Fruit fly (Drosophila melanogaster): Measurements from ENCODE around the gene Brr2.

Gene Brr2

dm6 chr3L:15977565-15977964 lies 9.9 kb upstream of the Brr2 start (continued):
- TF ChIP-seq ATbp (GFP tag; optimal IDR thresholded peaks at IDR 0.05), result peak; percentile 26
- peak; percentile 11 for TF ChIP-seq Nf-YC (tag; optimal IDR thresholded peaks at IDR 0.05)
- peak; percentile 53; the same call in 2 of the 3 replicates for TF ChIP-seq croc (GFP tag; conservative IDR thresholded peaks at IDR 0.05)
- no peak for TF ChIP-seq insv (GFP tag; optimal IDR thresholded peaks at IDR 0.05)
- TF ChIP-seq eve (GFP tag; optimal IDR thresholded peaks at IDR 0.05), result no peak
- TF ChIP-seq fd3F (GFP tag; optimal IDR thresholded peaks at IDR 0.05), result no peak
- TF ChIP-seq CG34224 (GFP tag; IDR thresholded peaks at IDR 0.05; ENCODE audit: partially characterized antibody), result no peak
- no peak for TF ChIP-seq bigmax (GFP tag; optimal IDR thresholded peaks at IDR 0.05)
- TF ChIP-seq lov (optimal IDR thresholded peaks at IDR 0.05), result no peak
- TF ChIP-seq lov (GFP tag; IDR thresholded peaks at IDR 0.05), result no peak
- TF ChIP-seq CG9817 (tag; optimal IDR thresholded peaks at IDR 0.05), result no peak
- TF ChIP-seq CG17385 (GFP tag; optimal IDR thresholded peaks at IDR 0.05), result peak; percentile 32
- TF ChIP-seq Sin3A (optimal IDR thresholded peaks at IDR 0.05), result no peak
- TF ChIP-seq CG32767 (GFP tag; IDR thresholded peaks at IDR 0.05), result peak; percentile 18; the same call in 1 of the 2 replicates
- peak; percentile 72 for TF ChIP-seq dmrt99B (tag; optimal IDR thresholded peaks at IDR 0.05)
- peak; percentile 25; the same call in 1 of the 2 replicates for TF ChIP-seq CG11085 (GFP tag; IDR thresholded peaks at IDR 0.05)
- peak; percentile 46; the same call in 1 of the 2 replicates for TF ChIP-seq CG17612 (GFP tag; IDR thresholded peaks at IDR 0.05)
- peak; percentile 14 for TF ChIP-seq CG10543 (GFP tag; optimal IDR thresholded peaks at IDR 0.05)
- TF ChIP-seq eyg (GFP tag; optimal IDR thresholded peaks at IDR 0.05), result no peak
- no peak for TF ChIP-seq CG8359 (GFP tag; optimal IDR thresholded peaks at IDR 0.05; ENCODE audit: borderline replicate concordance)
- TF ChIP-seq CG8944 (GFP tag; optimal IDR thresholded peaks at IDR 0.05), result no peak
- TF ChIP-seq Side (GFP tag; optimal IDR thresholded peaks at IDR 0.05), result no peak
- no peak for TF ChIP-seq Dll (GFP tag; IDR thresholded peaks at IDR 0.05; ENCODE audit: partially characterized antibody)
- no peak for TF ChIP-seq Ravus (GFP tag; IDR thresholded peaks at IDR 0.05)
- peak; percentile 55 for TF ChIP-seq Drgx (GFP tag; IDR thresholded peaks at IDR 0.05)
- TF ChIP-seq CG6272 (GFP tag; IDR thresholded peaks at IDR 0.05), result peak; percentile 65
- no peak for TF ChIP-seq Mes4 (GFP tag; optimal IDR thresholded peaks at IDR 0.05)
- TF ChIP-seq BtbVII (GFP tag; optimal IDR thresholded peaks at IDR 0.05), result peak; percentile 31
- TF ChIP-seq gt (GFP tag; IDR thresholded peaks at IDR 0.05), result no peak
- no peak for TF ChIP-seq Elba2 (GFP tag; optimal IDR thresholded peaks at IDR 0.05)
- TF ChIP-seq CG17829 (tag; optimal IDR thresholded peaks at IDR 0.05), result peak; percentile 55
- no peak for TF ChIP-seq ab (GFP tag; optimal IDR thresholded peaks at IDR 0.05)
- TF ChIP-seq CG17568 (GFP tag; optimal IDR thresholded peaks at IDR 0.05), result no peak
- no peak for TF ChIP-seq CG6654 (GFP tag; optimal IDR thresholded peaks at IDR 0.05)
- peak; percentile 37; the same call in 2 of the 3 replicates for TF ChIP-seq H15 (GFP tag; IDR thresholded peaks at IDR 0.05)
- TF ChIP-seq Poxn (GFP tag; IDR thresholded peaks at IDR 0.05), result no peak
- TF ChIP-seq CG17186 (GFP tag; optimal IDR thresholded peaks at IDR 0.05), result no peak
- no peak for TF ChIP-seq prd (optimal IDR thresholded peaks at IDR 0.05)
- peak; percentile 79 for TF ChIP-seq prd (GFP tag; IDR thresholded peaks at IDR 0.05)
- TF ChIP-seq gro (GFP tag; optimal IDR thresholded peaks at IDR 0.05), result no peak
- peak; percentile 4 for TF ChIP-seq gcm (GFP tag; optimal IDR thresholded peaks at IDR 0.05)
- no peak for TF ChIP-seq cas (GFP tag; IDR thresholded peaks at IDR 0.05)
- peak; percentile 21 for TF ChIP-seq CG18476 (GFP tag; optimal IDR thresholded peaks at IDR 0.05)
- TF ChIP-seq psq (GFP tag; optimal IDR thresholded peaks at IDR 0.05), result no peak
- TF ChIP-seq ems (GFP tag; optimal IDR thresholded peaks at IDR 0.05), result peak; percentile 21
- peak; percentile 79 for TF ChIP-seq vvl (GFP tag; IDR thresholded peaks at IDR 0.05)
- no peak for TF ChIP-seq Spps (tag; optimal IDR thresholded peaks at IDR 0.05)
- no peak for TF ChIP-seq CG16813 (GFP tag; IDR thresholded peaks at IDR 0.05; ENCODE audit: partially characterized antibody)
- peak in 1 of 2 experiments; percentile 44 for TF ChIP-seq dpn (GFP tag; optimal IDR thresholded peaks at IDR 0.05)
- no peak for TF ChIP-seq CG8281 (tag; optimal IDR thresholded peaks at IDR 0.05)
- no peak for TF ChIP-seq sc (optimal IDR thresholded peaks at IDR 0.05)
- no peak for TF ChIP-seq sc (GFP tag; optimal IDR thresholded peaks at IDR 0.05)
